Worm (Caenorhabditis elegans) whole organism, L3 larva: ENCODE measurements around the gene T09A12.1.

ENCODE experiments used
- ama-1 ChIP-seq: fragments of 150-350 bp; optimal IDR thresholded peaks from 2 replicates; lab custom pipeline; 2018
- ceh-28 ChIP-seq: fragments of 150-350 bp; optimal IDR thresholded peaks from 2 replicates; lab custom pipeline; 2014; ENCODE audit warnings: missing biosample characterization, missing genetic modification reagents, missing genetic modification characterization
- nhr-11 ChIP-seq: fragments of 150-350 bp; optimal IDR thresholded peaks from 2 replicates; lab custom pipeline; 2014; ENCODE audit warnings: missing biosample characterization, missing genetic modification characterization
- nhr-28 ChIP-seq: fragments of 150-350 bp; optimal IDR thresholded peaks from 2 replicates; lab custom pipeline; 2014; ENCODE audit warnings: missing biosample characterization, missing genetic modification characterization
- pha-4 ChIP-seq: fragments of 150-350 bp; optimal IDR thresholded peaks from 2 replicates; lab custom pipeline; 2014; ENCODE audit warnings: missing biosample characterization, missing genetic modification reagents, missing genetic modification characterization
- sea-2 ChIP-seq: fragments of 150-350 bp; sonication (generic microtip); optimal IDR thresholded peaks from 4 replicates; lab custom pipeline; 2014; ENCODE audit warnings: missing biosample characterization, missing genetic modification reagents, missing genetic modification characterization
- snpc-4 ChIP-seq: fragments of 150-350 bp; optimal IDR thresholded peaks from 2 replicates; lab custom pipeline; 2014; ENCODE audit warnings: missing biosample characterization, missing genetic modification characterization
- unc-39 ChIP-seq: sonication (generic microtip); optimal IDR thresholded peaks from 4 replicates; lab custom pipeline; 2017; ENCODE audit warnings: missing biosample characterization, missing genetic modification characterization
- unc-62 ChIP-seq: fragments of 150-350 bp; sonication (generic microtip); optimal IDR thresholded peaks from 4 replicates; lab custom pipeline; 2014; ENCODE audit warnings: missing biosample characterization, missing genetic modification reagents, missing genetic modification characterization

ce11 chrIV:8254193-8254592 lies 10.0 kb downstream of the T09A12.1 start:
- no peak for TF ChIP-seq ama-1
- TF ChIP-seq unc-62 (GFP tag; lab: Kevin White, UChicago), result no peak
- TF ChIP-seq ceh-28 (tag; lab: Kevin White, UChicago), result no peak
- no peak for TF ChIP-seq snpc-4 (tag; lab: Kevin White, UChicago)
- TF ChIP-seq unc-39 (tag; lab: Kevin White, UChicago), result no peak
- no peak for TF ChIP-seq nhr-28 (tag; lab: Kevin White, UChicago)
- no peak for TF ChIP-seq nhr-11 (tag; lab: Kevin White, UChicago)
- no peak for TF ChIP-seq pha-4
- no peak for TF ChIP-seq sea-2 (GFP tag; lab: Kevin White, UChicago)
